Fruit fly (Drosophila melanogaster) whole organism, larva: ENCODE measurements around the gene CG43168.

Experiments
- noc ChIP-seq: fragments of 200-800 bp; sonication (Bioruptor generic); optimal IDR thresholded peaks from 3 replicates; lab custom pipeline; 2019; ENCODE audit warnings: missing biosample characterization, mild to moderate bottlenecking, missing genetic modification characterization, moderate library complexity

CG43168 gene

DNA sequence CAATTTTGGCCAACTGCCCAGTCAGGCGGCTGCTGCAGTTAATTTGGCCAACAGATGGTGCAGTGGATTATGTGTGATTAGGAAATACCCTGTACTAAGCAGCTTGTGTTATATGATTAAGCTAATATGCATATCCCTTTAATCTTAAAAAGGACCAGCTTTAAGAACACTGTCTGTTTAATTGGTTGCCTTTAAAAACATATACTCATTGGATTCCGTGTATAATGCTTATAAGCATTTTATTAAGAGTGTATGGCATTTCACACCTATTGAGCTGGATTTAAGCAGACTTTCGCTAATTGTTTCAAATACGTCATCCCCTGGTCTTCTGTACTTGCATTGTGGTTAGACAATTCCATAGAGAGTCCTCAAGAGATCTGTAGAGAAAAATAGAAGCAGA lies 12.1 kb upstream of the CG43168 start:
- no peak for TF ChIP-seq noc (tag; lab: Kevin White, UChicago)

DNA sequence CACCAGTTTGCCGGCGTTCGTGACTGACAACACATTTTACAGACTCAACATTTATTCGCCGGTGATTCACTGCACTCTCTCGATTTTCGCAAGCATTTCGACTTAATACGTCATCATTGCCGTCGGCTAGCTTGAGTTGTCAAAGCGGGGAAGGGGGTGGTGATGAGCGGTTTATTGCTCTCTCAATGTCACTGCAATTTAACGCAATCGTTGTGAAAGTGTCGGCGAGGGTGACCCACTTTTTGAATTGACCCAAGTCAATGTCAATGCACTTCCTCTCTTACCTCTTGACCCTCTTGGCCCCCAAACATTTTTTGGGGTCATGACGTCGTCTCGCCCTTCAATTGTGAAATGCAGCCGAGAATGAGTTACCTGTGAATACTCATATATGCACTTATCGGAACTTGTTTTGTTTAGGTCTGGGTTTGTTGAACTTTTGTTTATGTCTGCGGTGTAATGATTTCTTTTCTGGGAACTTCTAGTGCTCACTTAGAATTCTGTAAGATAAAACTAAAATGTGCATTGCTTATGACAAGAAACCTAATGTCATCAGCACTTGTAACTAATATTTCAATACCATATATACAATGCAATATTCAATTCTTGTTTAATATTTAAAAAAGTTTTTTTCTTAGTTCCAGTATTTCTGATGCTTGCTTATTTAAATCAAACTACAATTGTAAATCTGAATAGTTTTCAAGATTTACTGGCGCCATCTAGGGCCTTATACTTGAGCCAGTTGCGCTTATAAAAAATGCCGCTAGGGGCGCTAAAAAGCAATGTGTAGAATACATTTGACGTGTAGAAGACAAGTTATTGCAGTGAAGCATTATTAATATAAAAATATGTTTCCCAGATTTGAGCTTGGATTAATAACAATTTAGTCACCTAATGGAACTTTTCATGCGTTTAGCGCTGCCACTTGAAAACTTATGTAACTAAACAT lies 11.4 kb upstream of the CG43168 start:
- TF ChIP-seq noc (tag; lab: Kevin White, UChicago), result no peak

DNA sequence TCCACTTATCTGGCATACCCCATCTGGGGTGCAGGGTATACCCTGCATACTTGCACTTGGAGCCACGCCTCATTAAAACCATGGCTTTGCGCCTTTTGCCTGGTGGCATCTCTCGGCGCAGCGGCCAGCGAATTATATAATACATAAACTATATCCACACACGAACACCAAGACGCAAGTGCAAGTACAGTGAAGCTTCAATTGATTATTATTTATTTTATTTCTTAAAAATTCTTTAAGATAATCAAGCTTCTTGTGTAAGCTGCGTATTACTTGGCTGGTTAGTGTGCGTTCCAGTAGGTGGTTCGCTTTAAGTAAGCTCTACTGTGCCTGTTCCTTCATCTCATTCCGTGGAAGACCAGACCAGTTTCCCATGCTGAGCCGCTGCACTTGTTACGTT lies 9.3 kb upstream of the CG43168 start:
- no peak for TF ChIP-seq noc (tag; lab: Kevin White, UChicago)

DNA sequence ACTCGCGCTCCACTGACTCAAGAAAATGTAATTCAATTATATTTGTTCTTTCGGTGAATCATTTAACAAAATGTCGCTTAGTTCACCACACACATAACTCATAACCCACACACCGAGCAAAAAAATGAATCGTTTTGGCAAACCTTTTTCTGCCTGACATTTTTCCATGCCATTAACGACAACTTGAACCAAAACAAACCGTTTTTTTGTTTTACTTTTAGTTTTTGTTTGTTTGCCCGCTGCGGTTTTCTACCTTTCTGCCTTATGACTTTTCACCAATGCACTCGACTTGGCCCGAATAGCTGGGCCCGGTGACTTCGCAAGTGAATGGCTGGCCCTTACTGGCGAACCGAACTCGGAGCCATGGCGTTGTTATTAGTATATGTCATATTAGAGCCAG lies 8.1 kb upstream of the CG43168 start:
- no peak for TF ChIP-seq noc (tag; lab: Kevin White, UChicago)

DNA sequence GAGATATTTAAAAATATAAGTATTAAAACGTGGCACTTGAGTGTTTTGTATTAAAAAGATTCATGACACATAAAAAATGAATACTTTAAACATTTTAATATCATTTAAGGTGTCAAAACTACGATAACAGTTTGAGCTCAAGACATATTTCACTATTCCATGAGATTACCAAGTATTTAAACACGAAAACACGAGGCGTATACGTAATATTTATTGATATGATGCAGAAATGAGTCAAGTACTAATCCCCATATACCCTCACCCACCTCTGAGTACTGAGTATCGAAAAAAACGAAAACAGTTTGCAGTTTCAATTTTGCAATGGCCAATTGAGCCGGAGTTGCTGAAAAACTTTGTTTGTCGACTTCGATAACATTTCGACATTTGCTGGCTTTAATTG lies 7.5 kb upstream of the CG43168 start:
- TF ChIP-seq noc (tag; lab: Kevin White, UChicago), result no peak

DNA sequence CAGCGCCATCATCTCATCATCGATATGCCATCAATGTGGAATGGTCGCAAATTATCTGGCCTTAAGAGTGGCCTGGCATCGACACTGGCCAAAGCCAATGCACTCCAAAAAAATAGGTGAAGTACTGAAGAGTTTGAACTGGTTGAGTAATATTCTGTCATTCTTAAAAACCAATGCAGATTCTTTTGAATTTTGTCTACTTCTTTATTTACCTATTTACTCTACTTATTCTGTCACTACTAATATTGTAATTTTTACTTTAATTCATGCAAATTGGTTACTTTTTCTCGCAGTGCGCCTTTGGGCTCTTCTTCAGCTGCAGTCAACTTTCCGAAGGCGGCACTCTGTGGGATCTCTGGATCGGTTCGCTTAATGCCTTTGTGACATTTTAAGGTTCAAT lies 6.6 kb upstream of the CG43168 start:
- no peak for TF ChIP-seq noc (tag; lab: Kevin White, UChicago)

DNA sequence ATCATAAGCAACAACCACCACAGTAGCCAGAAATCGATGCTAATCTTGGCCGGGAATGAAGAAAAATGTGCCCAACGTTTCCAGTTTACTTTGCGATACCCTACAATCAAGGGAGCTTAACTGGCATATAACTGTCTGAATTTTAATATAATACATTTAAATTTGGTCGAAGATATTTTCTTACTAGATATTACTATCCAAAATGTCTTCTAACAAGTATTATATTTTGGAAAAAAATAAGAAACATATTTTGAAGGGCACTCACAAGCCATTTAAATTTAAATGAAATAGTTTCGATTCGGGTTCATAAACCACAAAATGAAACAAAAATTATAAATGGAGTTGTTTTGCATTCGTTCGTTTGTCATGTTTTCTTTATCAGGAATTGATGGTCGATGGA lies 5.3 kb upstream of the CG43168 start:
- TF ChIP-seq noc (tag; lab: Kevin White, UChicago), result no peak

DNA sequence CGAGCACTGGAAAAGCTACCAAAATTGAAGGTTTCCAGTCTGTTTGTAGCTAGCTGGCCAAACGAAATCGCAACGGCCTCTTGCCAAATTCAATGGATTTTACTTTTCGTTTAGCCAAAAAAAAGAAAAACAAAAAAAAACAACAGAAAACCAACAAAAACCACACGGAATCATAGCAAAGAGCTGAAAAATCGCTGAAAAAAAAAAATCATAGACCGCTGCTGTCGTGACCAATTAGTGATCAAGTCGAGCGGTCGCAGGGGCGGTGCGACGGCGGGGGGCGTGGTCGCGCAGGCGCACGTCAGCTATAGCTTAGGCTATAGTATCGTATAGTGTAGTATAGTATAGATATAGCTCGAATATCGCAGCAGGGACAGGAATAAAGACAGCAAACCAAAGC lies 658 bp upstream of the CG43168 start:
- no peak for TF ChIP-seq noc (tag; lab: Kevin White, UChicago)

DNA sequence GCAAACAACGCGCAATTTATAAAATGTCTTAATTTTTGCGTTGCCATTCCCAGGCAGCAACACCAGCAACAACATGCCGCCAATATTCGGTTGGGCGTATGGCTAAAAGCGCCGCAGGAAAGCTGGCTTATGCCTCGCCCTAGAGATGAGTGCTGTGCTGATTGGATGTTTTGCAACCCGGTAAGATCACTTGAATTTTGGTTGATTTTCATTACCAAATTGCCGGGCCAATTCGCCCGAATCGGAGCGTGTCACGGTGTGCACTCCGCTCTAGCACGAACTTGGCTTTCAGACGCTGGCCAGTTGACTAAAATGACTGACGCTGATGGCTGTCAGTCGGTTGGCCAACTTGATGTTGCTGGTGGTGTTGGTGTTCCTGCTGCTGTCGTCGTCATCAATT lies 9.8 kb downstream of the CG43168 start:
- TF ChIP-seq noc (tag; lab: Kevin White, UChicago), result no peak

DNA sequence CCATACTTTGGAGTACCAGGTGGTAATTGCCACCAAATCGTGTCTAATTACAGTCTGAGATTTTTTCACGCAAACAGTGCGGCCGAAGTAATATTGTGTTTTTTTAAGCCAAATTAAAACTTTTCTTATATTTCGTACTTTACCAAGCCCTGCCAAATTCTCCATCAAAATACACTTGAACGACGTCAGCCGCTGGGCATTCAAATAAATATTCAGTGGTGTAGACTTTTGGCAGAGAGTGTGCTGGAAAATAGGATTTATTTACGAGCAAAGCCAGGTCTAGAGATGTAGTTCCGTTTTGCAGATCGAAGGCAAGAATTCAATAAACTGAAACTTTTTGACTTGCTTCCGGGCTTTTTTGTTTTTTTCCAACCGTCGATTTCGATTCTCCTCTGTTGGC lies 21.0 kb downstream of the CG43168 start:
- TF ChIP-seq noc (tag; lab: Kevin White, UChicago), result no peak

DNA sequence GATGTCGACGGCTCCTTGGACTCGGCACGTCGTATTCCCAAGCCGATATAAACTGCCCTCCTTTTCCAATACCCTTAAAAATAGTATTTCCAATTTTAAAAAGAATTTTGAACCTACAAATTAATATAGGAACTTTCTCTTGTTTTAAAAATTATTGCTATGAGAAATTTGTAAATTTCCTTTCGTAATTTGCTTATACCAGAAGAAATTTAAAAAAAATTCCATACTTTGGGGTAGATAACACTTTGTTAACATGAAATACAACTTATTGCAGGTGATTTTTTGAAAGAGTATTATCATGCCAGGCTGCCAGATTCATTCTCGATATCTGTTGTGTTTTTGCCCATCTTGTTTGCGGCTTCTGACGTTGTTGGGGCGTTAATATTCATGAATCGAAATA lies 26.9 kb downstream of the CG43168 start:
- no peak for TF ChIP-seq noc (tag; lab: Kevin White, UChicago)

DNA sequence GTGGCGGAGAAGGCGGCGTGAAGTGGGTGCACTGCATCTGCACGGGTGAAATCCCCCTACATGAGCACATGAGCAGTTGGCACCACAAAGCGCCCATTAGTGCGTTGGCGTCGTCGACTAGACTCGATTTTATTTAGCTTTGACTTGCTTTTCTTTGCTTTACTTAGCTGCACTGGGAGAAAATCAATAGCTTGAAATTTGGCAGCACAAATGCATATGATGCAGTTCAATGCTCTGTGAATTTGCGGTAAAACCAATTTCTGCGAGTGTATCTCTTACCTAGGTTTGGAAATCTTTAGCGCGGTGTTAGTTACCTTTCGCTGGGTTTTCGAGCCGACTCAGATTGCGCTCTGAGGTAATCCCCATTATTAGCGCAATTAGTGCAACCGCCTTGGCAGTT lies 29.3 kb downstream of the CG43168 start:
- no peak for TF ChIP-seq noc (tag; lab: Kevin White, UChicago)

DNA sequence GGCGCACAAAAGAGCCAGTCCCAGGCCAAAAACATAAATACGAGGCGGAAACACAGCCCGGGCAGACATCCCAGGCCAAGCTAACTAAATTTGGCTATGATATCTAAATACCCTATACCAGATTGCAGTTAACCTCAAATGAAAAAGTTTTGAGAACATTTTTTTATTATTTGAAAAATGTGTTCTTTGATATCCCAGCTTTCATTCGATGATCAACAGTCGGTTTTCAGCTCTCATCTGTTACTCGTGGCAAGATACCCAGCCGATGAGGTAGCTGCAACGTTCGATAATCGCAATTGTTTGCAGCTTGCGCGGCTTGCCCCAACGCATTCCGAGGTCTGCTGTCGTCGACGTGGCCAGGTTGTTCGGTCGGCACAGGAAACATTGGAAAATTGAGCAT lies 31.7 kb downstream of the CG43168 start:
- no peak for TF ChIP-seq noc (tag; lab: Kevin White, UChicago)

DNA sequence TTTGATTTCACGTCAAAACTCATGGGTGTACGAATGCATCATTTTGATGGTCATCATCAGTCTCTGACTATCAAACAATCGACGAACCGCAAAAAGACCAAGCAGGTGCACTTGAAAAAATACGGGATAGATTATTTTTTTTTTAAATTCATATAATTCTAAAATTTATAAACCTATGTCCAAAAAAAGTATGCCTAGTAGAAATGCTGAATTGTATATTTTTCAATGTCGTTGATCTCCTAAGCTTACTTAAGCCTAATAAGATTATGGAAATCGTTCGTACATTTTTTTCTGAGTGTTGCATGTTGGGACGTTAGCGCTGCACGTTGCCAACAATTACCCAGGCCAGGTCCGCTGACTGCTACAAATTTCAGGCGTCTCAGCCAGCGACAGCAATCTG lies 33.0 kb downstream of the CG43168 start:
- no peak for TF ChIP-seq noc (tag; lab: Kevin White, UChicago)

DNA sequence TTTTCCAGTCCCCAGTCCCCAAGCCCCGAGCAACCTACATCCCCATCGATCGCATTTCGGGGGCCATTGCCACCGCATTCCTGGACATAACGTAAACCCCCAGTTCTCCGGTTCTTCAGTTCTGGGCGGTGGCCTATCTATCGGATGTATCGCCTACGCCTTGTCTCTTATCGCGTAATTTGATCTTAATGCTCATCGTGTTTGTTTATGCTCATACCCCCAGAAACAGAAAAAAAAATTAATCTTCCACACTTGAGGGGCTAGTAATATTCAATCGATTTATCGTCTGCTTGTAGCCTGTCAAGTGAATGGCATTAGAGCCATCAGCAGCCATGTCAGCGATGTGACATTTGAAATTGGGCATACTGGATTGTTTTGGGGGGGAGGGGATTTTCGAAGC lies 34.1 kb downstream of the CG43168 start:
- TF ChIP-seq noc (tag; lab: Kevin White, UChicago), result no peak

DNA sequence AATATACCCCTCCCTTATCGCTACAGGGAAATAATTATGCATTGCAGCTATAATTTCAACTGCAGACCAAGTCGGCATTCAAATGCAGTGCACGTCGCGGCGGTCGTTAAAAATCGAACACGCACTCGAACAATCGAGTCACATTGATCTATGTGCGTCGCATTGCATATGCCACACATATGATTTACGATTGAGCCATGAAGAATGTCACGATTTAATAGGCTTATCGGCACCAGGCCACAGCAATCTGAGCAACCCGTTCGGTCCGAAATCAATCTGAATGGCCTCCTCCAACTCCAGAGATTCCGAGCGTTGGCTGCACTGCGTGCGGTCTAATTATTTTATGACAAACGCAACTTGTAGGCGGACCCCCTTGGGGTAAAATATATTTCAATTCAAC lies 34.9 kb downstream of the CG43168 start:
- no peak for TF ChIP-seq noc (tag; lab: Kevin White, UChicago)

DNA sequence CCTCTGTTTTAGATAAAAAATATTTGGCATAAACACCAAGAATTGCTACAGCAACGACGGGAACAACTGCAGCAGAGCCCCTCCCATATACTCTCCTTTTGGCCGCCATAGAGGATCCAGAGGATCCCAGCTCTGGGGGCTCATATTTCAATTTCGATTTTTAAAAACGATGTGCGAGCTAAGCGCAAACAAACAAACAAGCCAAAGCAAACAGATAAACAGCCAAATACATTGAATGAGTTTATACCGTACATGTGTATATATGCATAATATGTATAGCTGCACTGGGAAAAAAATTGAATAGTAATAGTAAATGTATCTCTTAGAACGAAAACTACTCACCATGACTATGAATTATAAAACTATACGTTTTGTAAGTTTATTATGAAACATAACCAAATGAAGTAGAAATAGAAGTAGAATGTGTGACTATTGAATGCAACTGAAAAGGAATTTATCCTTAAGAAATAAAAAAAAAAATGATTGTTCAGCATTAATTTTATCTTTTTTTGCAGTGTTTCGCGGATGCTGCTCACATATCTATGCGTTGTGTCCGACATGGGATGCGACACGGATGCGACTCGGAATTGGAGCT lies 36.5 kb downstream of the CG43168 start:
- TF ChIP-seq noc (tag; lab: Kevin White, UChicago), result no peak
